Worm (Caenorhabditis elegans) whole organism, young adult: ENCODE data around the gene M05D6.1.

ENCODE experiments used
- B0261.1 ChIP-seq: sonication (generic microtip); optimal IDR thresholded peaks from 2 replicates; lab custom pipeline; 2016; ENCODE audit warnings: mild to moderate bottlenecking, missing genetic modification characterization, moderate library complexity, missing compliant biosample characterization
- ama-1 ChIP-seq, 3 experiments: fragments of 150-350 bp in 1 of 3; sonication (generic microtip) in 2 of 3; optimal IDR thresholded peaks; 2 replicates each; lab custom pipeline; 2014 to 2018; ENCODE audit warnings: missing biosample characterization in 2 of 3, missing genetic modification characterization in 2 of 3, missing genetic modification reagents in 2 of 3
- aptf-3 ChIP-seq: fragments of 200-800 bp; sonication (Bioruptor generic); IDR thresholded peaks from 2 replicates; pipeline ENCODE4 v1.3.6; 2022; ENCODE audit warnings: missing genetic modification characterization, missing compliant biosample characterization
- bed-2 ChIP-seq: fragments of 200-800 bp; sonication (Bioruptor generic); IDR thresholded peaks from 2 replicates; pipeline ENCODE4 v1.3.6; 2022; ENCODE audit warnings: missing genetic modification reagents, missing genetic modification characterization, missing compliant biosample characterization
- ccch-3 ChIP-seq: fragments of 200-800 bp; sonication (Bioruptor generic); optimal IDR thresholded peaks from 2 replicates; lab custom pipeline; 2018; ENCODE audit warnings: mild to moderate bottlenecking, missing genetic modification characterization, missing compliant biosample characterization
- ceh-100 ChIP-seq: fragments of 200-800 bp; sonication (Bioruptor generic); IDR thresholded peaks from 2 replicates; pipeline ENCODE4 v1.3.6; 2022; ENCODE audit warnings: missing genetic modification reagents, missing genetic modification characterization, missing compliant biosample characterization
- ceh-58 ChIP-seq: fragments of 200-800 bp; sonication (Bioruptor generic); IDR thresholded peaks from 2 replicates; pipeline ENCODE4 v1.3.6; 2022; ENCODE audit warnings: missing genetic modification characterization, missing compliant biosample characterization
- dpl-1 ChIP-seq: fragments of 150-350 bp; optimal IDR thresholded peaks from 2 replicates; lab custom pipeline; 2014; ENCODE audit warnings: missing biosample characterization, missing genetic modification reagents, missing genetic modification characterization
- efl-1 ChIP-seq: fragments of 150-350 bp; optimal IDR thresholded peaks from 2 replicates; lab custom pipeline; 2014; ENCODE audit warnings: missing biosample characterization, missing genetic modification reagents, missing genetic modification characterization
- hmg-1.2 ChIP-seq: fragments of 200-800 bp; sonication (Bioruptor generic); IDR thresholded peaks from 2 replicates; pipeline ENCODE4 v1.3.6; 2022; ENCODE audit warnings: missing genetic modification reagents, missing genetic modification characterization, missing compliant biosample characterization
- lin-35 ChIP-seq, 3 experiments: fragments of 150-350 bp in 2 of 3; sonication (generic microtip) in 1 of 3; optimal IDR thresholded peaks; 2 replicates each; lab custom pipeline; 2014 to 2018; ENCODE audit warnings: missing biosample characterization in 3 of 3, missing genetic modification characterization in 3 of 3, missing genetic modification reagents in 3 of 3
- somi-1 ChIP-seq: fragments of 200-800 bp; sonication (Bioruptor generic); optimal IDR thresholded peaks from 2 replicates; lab custom pipeline; 2018; ENCODE audit warnings: mild to moderate bottlenecking, missing genetic modification characterization, missing compliant biosample characterization
- ztf-28 ChIP-seq: fragments of 200-800 bp; sonication (Bioruptor generic); IDR thresholded peaks from 2 replicates; pipeline ENCODE4 v1.3.6; 2022; ENCODE audit warnings: missing genetic modification reagents, missing genetic modification characterization, missing compliant biosample characterization

DNA sequence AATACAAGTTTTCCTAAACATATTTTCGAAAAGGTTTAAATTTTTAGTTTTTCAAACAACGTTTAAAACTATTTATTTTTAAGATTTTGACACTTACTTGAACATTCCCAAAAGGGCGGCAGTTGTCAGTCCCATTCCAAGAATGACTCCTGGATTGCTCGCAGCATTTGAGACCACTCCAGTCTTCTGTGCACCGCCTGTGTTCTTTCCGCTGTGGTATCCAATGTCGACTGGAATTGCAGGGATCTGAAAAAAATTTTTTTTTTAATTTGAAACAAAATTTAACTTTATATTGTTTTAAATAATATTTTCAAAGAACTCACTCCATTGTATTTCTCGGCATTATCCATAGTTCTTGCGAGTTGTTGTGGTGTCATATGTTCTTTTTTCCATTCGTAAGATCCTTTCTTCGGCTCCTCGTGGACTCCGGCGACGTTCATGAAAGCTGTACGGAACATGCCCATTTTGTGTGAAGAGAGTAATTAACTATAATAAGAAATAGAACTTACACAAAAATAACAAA is 6.6 kb upstream of the M05D6.1 start, which contains the start of gene M05D6.5:
- no peak for TF ChIP-seq hmg-1.2 (GFP tag; lab: Robert Waterston, UW)
- no peak for TF ChIP-seq ceh-58 (GFP tag; lab: Robert Waterston, UW)
- TF ChIP-seq lin-35 (GFP tag; optimal IDR thresholded peaks at IDR 0.05; lab: Kevin White, UChicago) = no peak
- no peak for TF ChIP-seq somi-1
- no peak for TF ChIP-seq efl-1 (GFP tag; lab: Kevin White, UChicago)
- TF ChIP-seq ccch-3 (GFP tag; lab: Kevin White, UChicago) = no peak
- TF ChIP-seq bed-2 (GFP tag; lab: Robert Waterston, UW) = no peak
- peak; percentile 83 for TF ChIP-seq ama-1 (optimal IDR thresholded peaks at IDR 0.05; lab: Kevin White, UChicago)
- no peak for TF ChIP-seq ama-1 (GFP tag; optimal IDR thresholded peaks at IDR 0.05; lab: Kevin White, UChicago)
- TF ChIP-seq aptf-3 = no peak
- no peak for TF ChIP-seq dpl-1 (GFP tag; lab: Kevin White, UChicago)
- TF ChIP-seq ztf-28 (GFP tag; lab: Robert Waterston, UW) = no peak
- no peak for TF ChIP-seq ceh-100 (GFP tag; lab: Robert Waterston, UW)
- TF ChIP-seq B0261.1 (tag; lab: Kevin White, UChicago) = no peak
